Fruit fly (Drosophila melanogaster) whole organism, embryonic: ENCODE measurements around the gene CG3726.

Experiments used
- Awh ChIP-seq: fragments of 200-800 bp; sonication (Bioruptor generic); IDR thresholded peaks from 2 replicates; pipeline ENCODE4, ENCODE4 v1.3.6; 2022; ENCODE audit warnings: missing biosample characterization, missing genetic modification characterization
- BEAF-32 ChIP-seq: fragments of 200-800 bp; sonication (Bioruptor generic); optimal IDR thresholded peaks from 3 replicates; lab custom pipeline; 2017; ENCODE audit warnings: missing biosample characterization, missing genetic modification characterization, mild to moderate bottlenecking, moderate library complexity, missing genetic modification reagents
- Blimp-1 ChIP-seq: fragments of 200-800 bp; sonication (Bioruptor generic); optimal IDR thresholded peaks from 3 replicates; lab custom pipeline; 2018; ENCODE audit warnings: missing biosample characterization, missing genetic modification characterization, mild to moderate bottlenecking, moderate library complexity, missing genetic modification reagents
- CG10979 ChIP-seq: fragments of 200-800 bp; sonication (Bioruptor generic); optimal IDR thresholded peaks from 2 replicates; lab custom pipeline; 2018; ENCODE audit warnings: missing biosample characterization, mild to moderate bottlenecking, missing genetic modification characterization, moderate library complexity
- CG11398 ChIP-seq: fragments of 200-800 bp; sonication (Bioruptor generic); optimal IDR thresholded peaks from 2 replicates; lab custom pipeline; 2016; ENCODE audit warnings: missing biosample characterization, missing genetic modification characterization
- CG11456 ChIP-seq: fragments of 200-800 bp; sonication (Bioruptor generic); IDR thresholded peaks from 3 replicates; pipeline ENCODE4 v1.3.6; 2022; ENCODE audit warnings: missing biosample characterization, missing genetic modification characterization
- CG13424 ChIP-seq: fragments of 200-800 bp; sonication (Bioruptor generic); optimal IDR thresholded peaks from 2 replicates; lab custom pipeline; 2019; ENCODE audit warnings: missing biosample characterization, mild to moderate bottlenecking, missing genetic modification characterization, moderate library complexity
- CG15269 ChIP-seq: fragments of 200-800 bp; sonication (Bioruptor generic); optimal IDR thresholded peaks from 2 replicates; lab custom pipeline; 2018; ENCODE audit warnings: missing biosample characterization, mild to moderate bottlenecking, missing genetic modification characterization, moderate library complexity
- CG1602 ChIP-seq: fragments of 200-800 bp; sonication (Bioruptor generic); optimal IDR thresholded peaks from 3 replicates; lab custom pipeline; 2016; ENCODE audit warnings: missing biosample characterization, missing genetic modification characterization
- CG17912 ChIP-seq: fragments of 200-800 bp; sonication (Bioruptor generic); optimal IDR thresholded peaks from 2 replicates; lab custom pipeline; 2018; ENCODE audit warnings: missing biosample characterization, mild to moderate bottlenecking, missing genetic modification characterization
- CG18262 ChIP-seq: fragments of 200-800 bp; optimal IDR thresholded peaks from 3 replicates; lab custom pipeline; 2019; ENCODE audit warnings: missing biosample characterization, mild to moderate bottlenecking, missing genetic modification characterization, moderate library complexity
- CG2889 ChIP-seq: fragments of 200-800 bp; sonication (Bioruptor generic); IDR thresholded peaks from 3 replicates; pipeline ENCODE4 v1.3.6; 2022; ENCODE audit warnings: missing biosample characterization, missing genetic modification characterization
- CG34422 ChIP-seq: fragments of 200-800 bp; sonication (Bioruptor generic); IDR thresholded peaks from 3 replicates; pipeline ENCODE4 v1.3.6; 2022; ENCODE audit warnings: missing biosample characterization, missing genetic modification characterization
- CG6272 ChIP-seq: fragments of 200-800 bp; sonication (Bioruptor generic); IDR thresholded peaks from 2 replicates; pipeline ENCODE4 v1.3.6; 2022; ENCODE audit warnings: missing biosample characterization, missing genetic modification characterization
- CG9797 ChIP-seq: fragments of 200-800 bp; sonication (Bioruptor generic); optimal IDR thresholded peaks from 3 replicates; lab custom pipeline; 2018; ENCODE audit warnings: missing biosample characterization, mild to moderate bottlenecking, missing genetic modification characterization
- Fer1 ChIP-seq: fragments of 200-800 bp; sonication (Bioruptor generic); optimal IDR thresholded peaks from 2 replicates; lab custom pipeline; 2017; ENCODE audit warnings: missing biosample characterization, mild to moderate bottlenecking, missing genetic modification characterization
- GATAe ChIP-seq: fragments of 200-800 bp; sonication (Bioruptor generic); conservative IDR thresholded peaks from 2 replicates; pipeline ENCODE4 v1.3.6; 2022; ENCODE audit warnings: missing biosample characterization, missing genetic modification characterization
- HmgD ChIP-seq: fragments of 200-800 bp; sonication (Bioruptor generic); optimal IDR thresholded peaks from 3 replicates; lab custom pipeline; 2016; ENCODE audit warnings: missing biosample characterization, missing genetic modification characterization
- Hr3 ChIP-seq: fragments of 200-800 bp; sonication (Bioruptor generic); optimal IDR thresholded peaks from 3 replicates; lab custom pipeline; 2016; ENCODE audit warnings: missing biosample characterization, missing genetic modification characterization
- Hr39 ChIP-seq: fragments of >200 bp; optimal IDR thresholded peaks from 2 replicates; lab custom pipeline; 2017
- Neu2 ChIP-seq: fragments of 200-800 bp; sonication (Bioruptor generic); optimal IDR thresholded peaks from 3 replicates; lab custom pipeline; 2016; ENCODE audit warnings: missing biosample characterization, missing genetic modification characterization, borderline replicate concordance
- Rx ChIP-seq: fragments of 200-800 bp; sonication (Bioruptor generic); IDR thresholded peaks from 2 replicates; pipeline ENCODE4 v1.3.6; 2022; ENCODE audit warnings: missing biosample characterization, missing genetic modification characterization
- Sry-β ChIP-seq: fragments of 200-800 bp; sonication (Bioruptor generic); optimal IDR thresholded peaks from 2 replicates; lab custom pipeline; 2018; ENCODE audit warnings: missing biosample characterization, mild to moderate bottlenecking, missing genetic modification characterization, moderate library complexity
- Stat92E ChIP-seq, 3 experiments: fragments of >200 bp in 2 of 3; fragments of 200-800 bp in 1 of 3; sonication (Bioruptor generic) in 1 of 3; optimal IDR thresholded peaks; 2 replicates each; lab custom pipeline; 2017 to 2019; ENCODE audit warnings: missing biosample characterization in 3 of 3, missing genetic modification characterization in 3 of 3, mild to moderate bottlenecking in 1 of 3, moderate library complexity in 1 of 3
- Usf ChIP-seq: fragments of 200-800 bp; sonication (Bioruptor generic); optimal IDR thresholded peaks from 2 replicates; lab custom pipeline; 2017; ENCODE audit warnings: missing genotype, missing biosample characterization, missing genetic modification characterization
- ato ChIP-seq: fragments of 200-800 bp; sonication (Bioruptor generic); IDR thresholded peaks from 2 replicates; pipeline ENCODE4 v1.3.6; 2022; ENCODE audit warnings: missing biosample characterization, missing genetic modification characterization; ENCODE audit not compliant: partially characterized antibody
- az2 ChIP-seq: fragments of 200-800 bp; sonication (Bioruptor generic); optimal IDR thresholded peaks from 3 replicates; lab custom pipeline; 2016; ENCODE audit warnings: missing biosample characterization, missing genetic modification characterization
- crc ChIP-seq: fragments of 200-800 bp; sonication (Bioruptor generic); optimal IDR thresholded peaks from 2 replicates; lab custom pipeline; 2016; ENCODE audit warnings: missing biosample characterization, missing genetic modification characterization
- dan ChIP-seq: fragments of 200-800 bp; sonication (Bioruptor generic); IDR thresholded peaks from 2 replicates; pipeline ENCODE4 v1.3.6; 2022; ENCODE audit warnings: missing biosample characterization, missing genetic modification characterization
- dysf ChIP-seq: fragments of 200-800 bp; sonication (Bioruptor generic); IDR thresholded peaks from 3 replicates; pipeline ENCODE4 v1.3.6; 2022; ENCODE audit warnings: missing biosample characterization, missing genetic modification characterization
- fd96Cb ChIP-seq: fragments of 200-800 bp; sonication (Bioruptor generic); optimal IDR thresholded peaks from 2 replicates; lab custom pipeline; 2018; ENCODE audit warnings: missing biosample characterization, mild to moderate bottlenecking, missing genetic modification characterization, moderate library complexity
- gem ChIP-seq: fragments of 200-800 bp; sonication (Bioruptor generic); optimal IDR thresholded peaks from 2 replicates; lab custom pipeline; 2019; ENCODE audit warnings: missing biosample characterization, mild to moderate bottlenecking, missing genetic modification characterization, moderate library complexity
- grau ChIP-seq: fragments of 200-800 bp; optimal IDR thresholded peaks from 3 replicates; lab custom pipeline; 2019; ENCODE audit warnings: missing biosample characterization, mild to moderate bottlenecking, missing genetic modification characterization, moderate library complexity
- her ChIP-seq: fragments of 200-800 bp; sonication (Bioruptor generic); optimal IDR thresholded peaks from 2 replicates; lab custom pipeline; 2016; ENCODE audit warnings: missing biosample characterization, missing genetic modification characterization
- lov ChIP-seq, 2 experiments: fragments of 200-800 bp in 1 of 2; fragments of >200 bp in 1 of 2; sonication (Bioruptor generic) in 1 of 2; IDR thresholded peaks in 1 of 2; optimal IDR thresholded peaks in 1 of 2; 2 replicates in 1 of 2; 3 replicates in 1 of 2; pipeline versions ENCODE4 v1.3.6 to Lab custom; 2017 to 2022; ENCODE audit warnings: missing biosample characterization in 1 of 2, missing genetic modification characterization in 1 of 2
- nau ChIP-seq: fragments of 200-800 bp; sonication (Bioruptor generic); optimal IDR thresholded peaks from 3 replicates; lab custom pipeline; 2017; ENCODE audit warnings: missing biosample characterization, mild to moderate bottlenecking, missing genetic modification characterization, missing genetic modification reagents
- org-1 ChIP-seq: fragments of 200-800 bp; sonication (Bioruptor generic); optimal IDR thresholded peaks from 2 replicates; lab custom pipeline; 2017; ENCODE audit warnings: missing biosample characterization, missing genetic modification characterization
- pb ChIP-seq: fragments of 200-800 bp; sonication (Bioruptor generic); optimal IDR thresholded peaks from 3 replicates; lab custom pipeline; 2016; ENCODE audit warnings: missing biosample characterization, missing genetic modification characterization
- pzg ChIP-seq: fragments of 200-800 bp; sonication (Bioruptor generic); optimal IDR thresholded peaks from 3 replicates; lab custom pipeline; 2018; ENCODE audit warnings: missing biosample characterization, mild to moderate bottlenecking, missing genetic modification characterization, moderate library complexity
- ro ChIP-seq: fragments of 200-800 bp; sonication (Bioruptor generic); IDR thresholded peaks from 2 replicates; pipeline ENCODE4 v1.3.6; 2022; ENCODE audit warnings: missing biosample characterization, missing genetic modification characterization
- scrt ChIP-seq: fragments of 200-800 bp; sonication (Bioruptor generic); optimal IDR thresholded peaks from 2 replicates; lab custom pipeline; 2018; ENCODE audit warnings: missing biosample characterization, mild to moderate bottlenecking, missing genetic modification characterization, moderate library complexity
- sd ChIP-seq: fragments of 200-800 bp; sonication (Bioruptor generic); optimal IDR thresholded peaks from 3 replicates; lab custom pipeline; 2018; ENCODE audit warnings: missing biosample characterization, mild to moderate bottlenecking, missing genetic modification characterization, moderate library complexity
- sob ChIP-seq: fragments of 200-800 bp; sonication (Bioruptor generic); IDR thresholded peaks from 2 replicates; pipeline ENCODE4 v1.3.6; 2022; ENCODE audit warnings: missing biosample characterization, missing genetic modification characterization
- stwl ChIP-seq: fragments of 200-800 bp; sonication (Bioruptor generic); optimal IDR thresholded peaks from 3 replicates; lab custom pipeline; 2018; ENCODE audit warnings: missing biosample characterization, mild to moderate bottlenecking, missing genetic modification characterization, moderate library complexity
- tll ChIP-seq, 2 experiments: fragments of 200-800 bp in 1 of 2; fragments of >200 bp in 1 of 2; sonication (Bioruptor generic) in 1 of 2; optimal IDR thresholded peaks; 2 replicates each; lab custom pipeline; 2017 to 2019; ENCODE audit warnings: missing biosample characterization in 2 of 2, missing genetic modification characterization in 2 of 2, mild to moderate bottlenecking in 1 of 2, moderate library complexity in 1 of 2
- vnd ChIP-seq: fragments of 200-800 bp; sonication (Bioruptor generic); IDR thresholded peaks from 3 replicates; pipeline ENCODE4 v1.3.6; 2022; ENCODE audit warnings: missing biosample characterization, missing genetic modification characterization; ENCODE audit not compliant: partially characterized antibody
- vvl ChIP-seq: fragments of 200-800 bp; sonication (Bioruptor generic); IDR thresholded peaks from 2 replicates; pipeline ENCODE4 v1.3.6; 2022; ENCODE audit warnings: missing biosample characterization, missing genetic modification characterization
- zfh1 ChIP-seq: fragments of 200-800 bp; sonication (Bioruptor generic); IDR thresholded peaks from 3 replicates; pipeline ENCODE4 v1.3.6; 2022; ENCODE audit warnings: missing biosample characterization, missing genetic modification characterization

Gene CG3726

dm6 chrX:5894529-5895487 lies 22.1 kb upstream of the CG3726 start (continued):
- peak; percentile 78 for TF ChIP-seq grau (tag; lab: Kevin White, UChicago)
- no peak for TF ChIP-seq nau (GFP tag; lab: Kevin White, UChicago)
- TF ChIP-seq Awh (GFP tag; lab: Robert Waterston, UW) = no peak
- TF ChIP-seq her = no peak
- TF ChIP-seq CG2889 (GFP tag; lab: Robert Waterston, UW) = no peak
- no peak for TF ChIP-seq BEAF-32 (GFP tag; lab: Kevin White, UChicago)
- no peak for TF ChIP-seq dysf (GFP tag; lab: Robert Waterston, UW)
- TF ChIP-seq pzg (GFP tag; lab: Kevin White, UChicago) = no peak
- TF ChIP-seq HmgD (GFP tag; lab: Kevin White, UChicago) = no peak
- TF ChIP-seq Fer1 (GFP tag; lab: Kevin White, UChicago) = no peak
- TF ChIP-seq sd (tag; lab: Kevin White, UChicago) = peak; percentile 54
- no peak for TF ChIP-seq Hr3 (GFP tag; lab: Kevin White, UChicago)
- TF ChIP-seq CG1602 (GFP tag; lab: Kevin White, UChicago) = peak; percentile 9
- TF ChIP-seq ato (GFP tag; lab: Robert Waterston, UW) = no peak
- no peak for TF ChIP-seq Hr39 (lab: Kevin White, UChicago)
- no peak for TF ChIP-seq zfh1
- peak; percentile 17 for TF ChIP-seq Blimp-1 (GFP tag; lab: Kevin White, UChicago)
- TF ChIP-seq CG6272 (GFP tag; lab: Robert Waterston, UW) = no peak
- no peak for TF ChIP-seq tll (GFP tag; optimal IDR thresholded peaks at IDR 0.05; lab: Kevin White, UChicago)
- TF ChIP-seq Sry-β = no peak
- TF ChIP-seq CG15269 (tag; lab: Kevin White, UChicago) = no peak
- TF ChIP-seq lov (optimal IDR thresholded peaks at IDR 0.05; lab: Kevin White, UChicago) = no peak
- no peak for TF ChIP-seq lov (GFP tag; IDR thresholded peaks at IDR 0.05; lab: Robert Waterston, UW)
- TF ChIP-seq Usf = no peak
- TF ChIP-seq CG34422 = no peak
- TF ChIP-seq CG13424 (tag; lab: Kevin White, UChicago) = no peak
- 0 out of 2 replicates have a peak, but pooled peaks have one; percentile 20 for TF ChIP-seq vvl (GFP tag; lab: Robert Waterston, UW)
- TF ChIP-seq sob (GFP tag; lab: Robert Waterston, UW) = no peak
- TF ChIP-seq GATAe (GFP tag; lab: Robert Waterston, UW) = no peak
- no peak for TF ChIP-seq CG9797 (GFP tag; lab: Kevin White, UChicago)
- no peak for TF ChIP-seq crc (GFP tag; lab: Kevin White, UChicago)
- TF ChIP-seq stwl (tag; lab: Kevin White, UChicago) = peak; percentile 1
- no peak for TF ChIP-seq Stat92E (GFP tag; optimal IDR thresholded peaks at IDR 0.05; lab: Kevin White, UChicago)
- no peak for TF ChIP-seq fd96Cb (tag; lab: Kevin White, UChicago)
- no peak for TF ChIP-seq vnd (GFP tag; lab: Robert Waterston, UW)
- TF ChIP-seq Rx (GFP tag; lab: Robert Waterston, UW) = no peak
- TF ChIP-seq CG18262 = peak; percentile 27
- TF ChIP-seq CG17912 (GFP tag; lab: Kevin White, UChicago) = no peak
- peak; percentile 60 for TF ChIP-seq gem (tag; lab: Kevin White, UChicago)
- peak; percentile 30 for TF ChIP-seq CG10979
- no peak for TF ChIP-seq CG11456 (GFP tag; lab: Robert Waterston, UW)
- no peak for TF ChIP-seq dan (GFP tag; lab: Robert Waterston, UW)
- TF ChIP-seq Neu2 (GFP tag; lab: Kevin White, UChicago) = no peak
- TF ChIP-seq CG11398 (GFP tag; lab: Kevin White, UChicago) = no peak
- TF ChIP-seq pb (GFP tag; lab: Kevin White, UChicago) = no peak
- no peak for TF ChIP-seq ro (GFP tag; lab: Robert Waterston, UW)
- TF ChIP-seq scrt (GFP tag; lab: Kevin White, UChicago) = no peak
- TF ChIP-seq org-1 (GFP tag; lab: Kevin White, UChicago) = no peak
- no peak for TF ChIP-seq az2 (GFP tag; lab: Kevin White, UChicago)
